Worm (Caenorhabditis elegans): ENCODE data around the gene col-77.
A peak's percentile ranks its signal among the peaks of the same experiment; 100 is the strongest.

The col-77 gene

DNA sequence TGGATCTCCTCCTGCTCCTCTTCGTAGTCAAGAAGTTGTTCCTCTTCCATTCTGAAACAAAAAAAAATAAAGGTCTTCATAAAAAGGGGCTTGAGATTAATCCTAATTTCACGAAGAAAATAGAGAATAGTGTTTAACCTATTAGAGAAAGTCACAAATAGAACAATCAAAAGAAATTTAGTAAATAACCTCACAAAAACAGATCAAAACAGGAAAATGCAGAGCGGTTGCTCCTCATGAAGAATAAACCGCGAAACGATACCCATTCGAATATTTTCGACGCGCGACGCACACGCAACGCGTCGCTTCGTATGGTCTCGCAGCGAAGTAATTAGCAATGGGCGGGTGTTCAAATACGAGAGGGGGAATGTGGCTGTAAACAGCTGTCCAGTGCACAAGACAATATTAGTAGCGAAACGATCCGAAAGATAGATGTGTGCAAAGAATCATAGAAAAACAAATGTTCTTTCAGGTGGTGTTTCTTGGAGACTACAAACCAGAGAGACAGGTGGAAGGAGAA lies 30.3 kb downstream of the col-77 start, which contains the start of gene hel-1 (continued):
- no peak for TF ChIP-seq pag-3 (tag; optimal IDR thresholded peaks at IDR 0.05; ENCODE audit: borderline replicate concordance, insufficient read depth)
- peak; percentile 55 for TF ChIP-seq unc-86 (tag; optimal IDR thresholded peaks at IDR 0.05)
- peak in 1 of 2 experiments; percentile 47 for TF ChIP-seq ztf-11 (tag; optimal IDR thresholded peaks at IDR 0.05)
- TF ChIP-seq swsn-7 (tag; optimal IDR thresholded peaks at IDR 0.05) = peak; percentile 80
- peak; percentile 25 for TF ChIP-seq fos-1 (tag; optimal IDR thresholded peaks at IDR 0.05)
- TF ChIP-seq nhr-47 (tag; optimal IDR thresholded peaks at IDR 0.05) = peak; percentile 82
- TF ChIP-seq nhr-90 (tag; optimal IDR thresholded peaks at IDR 0.05; ENCODE audit: poor library complexity) = peak; percentile 52
- peak; percentile 74 for TF ChIP-seq fkh-8 (tag; optimal IDR thresholded peaks at IDR 0.05)
- no peak for TF ChIP-seq tlp-1 (tag; optimal IDR thresholded peaks at IDR 0.05)
- TF ChIP-seq nhr-20 (tag; optimal IDR thresholded peaks at IDR 0.05) = peak; percentile 87
- TF ChIP-seq pqm-1 (tag; optimal IDR thresholded peaks at IDR 0.05) = no peak
- no peak for TF ChIP-seq sptf-1 (tag; optimal IDR thresholded peaks at IDR 0.05)
- no peak for TF ChIP-seq hlh-17 (GFP tag; optimal IDR thresholded peaks at IDR 0.05; ENCODE audit: borderline replicate concordance)
- TF ChIP-seq ets-5 (GFP tag; IDR thresholded peaks at IDR 0.05) = no peak
- TF ChIP-seq Y116A8C.19 (tag; optimal IDR thresholded peaks at IDR 0.05; ENCODE audit: borderline replicate concordance) = no peak
- no peak for TF ChIP-seq ceh-90 (tag; optimal IDR thresholded peaks at IDR 0.05)
- TF ChIP-seq egl-13 (tag; optimal IDR thresholded peaks at IDR 0.05) = peak; percentile 2
- TF ChIP-seq mdl-1 (tag; optimal IDR thresholded peaks at IDR 0.05) = peak in 1 of 2 experiments; percentile 81
- TF ChIP-seq nhr-28 (tag; optimal IDR thresholded peaks at IDR 0.05) = no peak
- TF ChIP-seq fkh-4 (tag; optimal IDR thresholded peaks at IDR 0.05; ENCODE audit: borderline replicate concordance) = peak; percentile 18
- TF ChIP-seq ztf-4 (tag; optimal IDR thresholded peaks at IDR 0.05) = peak; percentile 11
- peak; percentile 24 for TF ChIP-seq elt-2 (tag; optimal IDR thresholded peaks at IDR 0.05)
- no peak for TF ChIP-seq sox-4 (tag; optimal IDR thresholded peaks at IDR 0.05)
- TF ChIP-seq grh-1 (GFP tag; IDR thresholded peaks at IDR 0.05) = peak; percentile 55; the same call in 1 of the 2 replicates
- TF ChIP-seq lir-3 (tag; optimal IDR thresholded peaks at IDR 0.05; ENCODE audit: poor library complexity) = peak; percentile 37
- no peak for TF ChIP-seq egl-27 (tag; optimal IDR thresholded peaks at IDR 0.05)
- TF ChIP-seq nhr-77 (tag; optimal IDR thresholded peaks at IDR 0.05) = peak; percentile 69
- TF ChIP-seq unc-98 (GFP tag; IDR thresholded peaks at IDR 0.05) = no peak
- TF ChIP-seq dpl-1 (GFP tag; optimal IDR thresholded peaks at IDR 0.05) = peak; percentile 93 to 95 (median 93)
- peak; percentile 76 for TF ChIP-seq tbx-2 (tag; optimal IDR thresholded peaks at IDR 0.05)
- peak; percentile 91 for TF ChIP-seq nhr-71 (tag; optimal IDR thresholded peaks at IDR 0.05)

- TF ChIP-seq dsc-1 (tag; optimal IDR thresholded peaks at IDR 0.05) (no peak), jun-1 (tag; optimal IDR thresholded peaks at IDR 0.05) (no peak), ceh-88 (GFP tag; IDR thresholded peaks at IDR 0.05) (no peak), blmp-1 (tag; optimal IDR thresholded peaks at IDR 0.05) (no peak), ama-1 (optimal IDR thresholded peaks at IDR 0.05) (no peak), zag-1 (tag; optimal IDR thresholded peaks at IDR 0.05) (no peak), lin-35 (GFP tag; optimal IDR thresholded peaks at IDR 0.05) (no peak), isw-1 (GFP tag; IDR thresholded peaks at IDR 0.05) (no peak), snu-23 (GFP tag; optimal IDR thresholded peaks at IDR 0.05) (no peak), pag-3 (tag; optimal IDR thresholded peaks at IDR 0.05; ENCODE audit: borderline replicate concordance, insufficient read depth) (no peak), F16B12.6 (tag; optimal IDR thresholded peaks at IDR 0.05) (no peak), ceh-63 (GFP tag; optimal IDR thresholded peaks at IDR 0.05) (no peak)
Observed at ce11 chrII:8327450-8327849, 31.7 kb downstream of the col-77 start.

Measured in whole organism, L1 larva.